Fruit fly (Drosophila melanogaster) whole organism, embryonic: ENCODE measurements around the gene CG32599.

Experiments used
- C15 ChIP-seq: fragments of 200-800 bp; sonication (Bioruptor generic); IDR thresholded peaks from 3 replicates; pipeline ENCODE4 v1.3.6; 2022; ENCODE audit warnings: missing biosample characterization, missing genetic modification characterization
- CG1024 ChIP-seq: fragments of 200-800 bp; sonication (Bioruptor generic); IDR thresholded peaks from 2 replicates; pipeline ENCODE4 v1.3.6; 2022; ENCODE audit warnings: missing biosample characterization, missing genetic modification characterization
- CG11696 ChIP-seq: fragments of 200-800 bp; sonication (Bioruptor generic); IDR thresholded peaks from 2 replicates; pipeline ENCODE4 v1.3.6; 2022; ENCODE audit warnings: missing biosample characterization, missing genetic modification characterization
- CG11723 ChIP-seq: fragments of 200-800 bp; sonication (Bioruptor generic); optimal IDR thresholded peaks from 2 replicates; lab custom pipeline; 2017; ENCODE audit warnings: missing biosample characterization, mild to moderate bottlenecking, missing genetic modification characterization
- CG15479 ChIP-seq: fragments of 200-800 bp; sonication (Bioruptor generic); optimal IDR thresholded peaks from 3 replicates; lab custom pipeline; 2019; ENCODE audit warnings: missing biosample characterization, mild to moderate bottlenecking, missing genetic modification characterization, moderate library complexity
- CG15514 ChIP-seq: fragments of 200-800 bp; sonication (Bioruptor generic); optimal IDR thresholded peaks from 3 replicates; lab custom pipeline; 2017; ENCODE audit warnings: missing biosample characterization, missing genetic modification characterization, mild to moderate bottlenecking, moderate library complexity, missing genetic modification reagents
- CG18262 ChIP-seq: fragments of 200-800 bp; optimal IDR thresholded peaks from 3 replicates; lab custom pipeline; 2019; ENCODE audit warnings: missing biosample characterization, mild to moderate bottlenecking, missing genetic modification characterization, moderate library complexity
- CG18476 ChIP-seq: fragments of 200-800 bp; sonication (Bioruptor generic); optimal IDR thresholded peaks from 2 replicates; lab custom pipeline; 2016; ENCODE audit warnings: missing biosample characterization, mild to moderate bottlenecking, missing genetic modification characterization
- CG2875 ChIP-seq: fragments of 200-800 bp; sonication (Bioruptor generic); optimal IDR thresholded peaks from 2 replicates; lab custom pipeline; 2017; ENCODE audit warnings: missing biosample characterization, mild to moderate bottlenecking, missing genetic modification characterization, missing genetic modification reagents
- CG3847 ChIP-seq: fragments of 200-800 bp; sonication (Bioruptor generic); IDR thresholded peaks from 2 replicates; pipeline ENCODE4 v1.3.6; 2022; ENCODE audit warnings: missing biosample characterization, missing genetic modification characterization
- CG4328 ChIP-seq: fragments of 200-800 bp; sonication (Bioruptor generic); optimal IDR thresholded peaks from 3 replicates; lab custom pipeline; 2017; ENCODE audit warnings: missing biosample characterization, missing genetic modification reagents, missing genetic modification characterization
- CG4617 ChIP-seq: fragments of 200-800 bp; sonication (Bioruptor generic); optimal IDR thresholded peaks from 3 replicates; lab custom pipeline; 2016; ENCODE audit warnings: missing biosample characterization, missing genetic modification characterization, borderline replicate concordance
- CG7963 ChIP-seq: fragments of 200-800 bp; sonication (Bioruptor generic); IDR thresholded peaks from 3 replicates; pipeline ENCODE4 v1.3.6; 2022; ENCODE audit warnings: missing biosample characterization, missing genetic modification characterization; ENCODE audit not compliant: partially characterized antibody
- CG7987 ChIP-seq: fragments of 200-800 bp; sonication (Bioruptor generic); optimal IDR thresholded peaks from 2 replicates; lab custom pipeline; 2018; ENCODE audit warnings: missing biosample characterization, mild to moderate bottlenecking, missing genetic modification characterization, moderate library complexity
- Chrac-16 ChIP-seq: fragments of 200-800 bp; sonication (Bioruptor generic); optimal IDR thresholded peaks from 3 replicates; lab custom pipeline; 2016; ENCODE audit warnings: missing biosample characterization, missing genetic modification characterization
- Deaf1 ChIP-seq: fragments of 200-800 bp; optimal IDR thresholded peaks from 3 replicates; lab custom pipeline; 2019; ENCODE audit warnings: missing biosample characterization, mild to moderate bottlenecking, missing genetic modification characterization, moderate library complexity
- Eip74EF ChIP-seq, 2 experiments: fragments of 200-800 bp in 1 of 2; fragments of >200 bp in 1 of 2; sonication (Bioruptor generic) in 1 of 2; optimal IDR thresholded peaks; 2 replicates each; lab custom pipeline; 2017 to 2019; ENCODE audit warnings: missing biosample characterization in 2 of 2, missing genetic modification characterization in 2 of 2, mild to moderate bottlenecking in 1 of 2, moderate library complexity in 1 of 2
- MESR4 ChIP-seq: fragments of 200-800 bp; sonication (Bioruptor generic); optimal IDR thresholded peaks from 2 replicates; lab custom pipeline; 2018; ENCODE audit warnings: missing biosample characterization, mild to moderate bottlenecking, missing genetic modification characterization, moderate library complexity
- NK7.1 ChIP-seq: fragments of 200-800 bp; sonication (Bioruptor generic); optimal IDR thresholded peaks from 3 replicates; lab custom pipeline; 2016; ENCODE audit warnings: missing biosample characterization, missing genetic modification characterization
- Opbp ChIP-seq: fragments of 200-800 bp; sonication (Bioruptor generic); IDR thresholded peaks from 3 replicates; pipeline ENCODE4 v1.3.6; 2022; ENCODE audit warnings: missing biosample characterization, missing genetic modification characterization; ENCODE audit not compliant: partially characterized antibody
- Poxn ChIP-seq: fragments of 200-800 bp; sonication (Bioruptor generic); IDR thresholded peaks from 2 replicates; pipeline ENCODE4 v1.3.6; 2022; ENCODE audit warnings: missing biosample characterization, missing genetic modification characterization
- Rfx ChIP-seq: fragments of 200-800 bp; sonication (Bioruptor generic); IDR thresholded peaks from 2 replicates; pipeline ENCODE4 v1.3.6; 2022; ENCODE audit warnings: missing biosample characterization, missing genetic modification characterization
- Side ChIP-seq: fragments of 200-800 bp; sonication (Bioruptor generic); optimal IDR thresholded peaks from 2 replicates; lab custom pipeline; 2016; ENCODE audit warnings: missing biosample characterization, missing genetic modification characterization
- Stat92E ChIP-seq, 3 experiments: fragments of >200 bp in 2 of 3; fragments of 200-800 bp in 1 of 3; sonication (Bioruptor generic) in 1 of 3; optimal IDR thresholded peaks; 2 replicates each; lab custom pipeline; 2017 to 2019; ENCODE audit warnings: missing biosample characterization in 3 of 3, missing genetic modification characterization in 3 of 3, mild to moderate bottlenecking in 1 of 3, moderate library complexity in 1 of 3
- Taf1 ChIP-seq: fragments of 200-800 bp; sonication (Bioruptor generic); IDR thresholded peaks from 2 replicates; pipeline ENCODE4 v1.3.6; 2022; ENCODE audit warnings: missing biosample characterization, missing genetic modification characterization
- Tbp ChIP-seq: fragments of >200 bp; optimal IDR thresholded peaks from 2 replicates; lab custom pipeline; 2018; ENCODE audit warnings: missing biosample characterization, missing genetic modification characterization
- YL-1 ChIP-seq: fragments of 200-800 bp; sonication (Bioruptor generic); optimal IDR thresholded peaks from 3 replicates; lab custom pipeline; 2017; ENCODE audit warnings: missing biosample characterization, mild to moderate bottlenecking, missing genetic modification characterization
- az2 ChIP-seq: fragments of 200-800 bp; sonication (Bioruptor generic); optimal IDR thresholded peaks from 3 replicates; lab custom pipeline; 2016; ENCODE audit warnings: missing biosample characterization, missing genetic modification characterization
- bcd ChIP-seq: fragments of 200-800 bp; sonication (Bioruptor generic); optimal IDR thresholded peaks from 2 replicates; lab custom pipeline; 2017; ENCODE audit warnings: missing biosample characterization, mild to moderate bottlenecking, missing genetic modification characterization
- cg ChIP-seq: fragments of 200-800 bp; sonication (Bioruptor generic); optimal IDR thresholded peaks from 3 replicates; lab custom pipeline; 2019; ENCODE audit warnings: missing biosample characterization, mild to moderate bottlenecking, missing genetic modification characterization, moderate library complexity
- cwo ChIP-seq: fragments of 200-800 bp; sonication (Bioruptor generic); optimal IDR thresholded peaks from 3 replicates; lab custom pipeline; 2017; ENCODE audit warnings: missing biosample characterization, missing genetic modification characterization, mild to moderate bottlenecking, moderate library complexity, missing genetic modification reagents
- gcm ChIP-seq: fragments of 200-800 bp; sonication (Bioruptor generic); optimal IDR thresholded peaks from 2 replicates; lab custom pipeline; 2019; ENCODE audit warnings: missing biosample characterization, mild to moderate bottlenecking, missing genetic modification characterization, moderate library complexity
- gt ChIP-seq: fragments of 200-800 bp; sonication (Bioruptor generic); IDR thresholded peaks from 2 replicates; pipeline ENCODE4 v1.3.6; 2022; ENCODE audit warnings: missing biosample characterization, missing genetic modification characterization
- nmo ChIP-seq: fragments of 200-800 bp; sonication (Bioruptor generic); optimal IDR thresholded peaks from 2 replicates; lab custom pipeline; 2018; ENCODE audit warnings: missing biosample characterization, mild to moderate bottlenecking, missing genetic modification characterization, moderate library complexity
- pros ChIP-seq: fragments of 200-800 bp; sonication (Bioruptor generic); optimal IDR thresholded peaks from 3 replicates; lab custom pipeline; 2019; ENCODE audit warnings: missing biosample characterization, mild to moderate bottlenecking, missing genetic modification characterization, moderate library complexity
- so ChIP-seq: fragments of 200-800 bp; sonication (Bioruptor generic); IDR thresholded peaks from 3 replicates; pipeline ENCODE4 v1.3.6; 2022; ENCODE audit warnings: missing biosample characterization, missing genetic modification characterization
- toy ChIP-seq: fragments of 200-800 bp; sonication (Bioruptor generic); IDR thresholded peaks from 2 replicates; pipeline ENCODE4 v1.3.6; 2022; ENCODE audit warnings: missing biosample characterization, missing genetic modification characterization
- trem ChIP-seq: fragments of 200-800 bp; optimal IDR thresholded peaks from 3 replicates; lab custom pipeline; 2019; ENCODE audit warnings: missing biosample characterization, mild to moderate bottlenecking, missing genetic modification characterization, moderate library complexity
- vfl ChIP-seq: fragments of 200-800 bp; sonication (Bioruptor generic); optimal IDR thresholded peaks from 2 replicates; lab custom pipeline; 2016; ENCODE audit warnings: missing biosample characterization, missing genetic modification characterization
- wor ChIP-seq: fragments of 200-800 bp; sonication (Bioruptor generic); IDR thresholded peaks from 2 replicates; pipeline ENCODE4 v1.3.6; 2022; ENCODE audit warnings: missing biosample characterization, missing genetic modification characterization

The CG32599 gene

DNA sequence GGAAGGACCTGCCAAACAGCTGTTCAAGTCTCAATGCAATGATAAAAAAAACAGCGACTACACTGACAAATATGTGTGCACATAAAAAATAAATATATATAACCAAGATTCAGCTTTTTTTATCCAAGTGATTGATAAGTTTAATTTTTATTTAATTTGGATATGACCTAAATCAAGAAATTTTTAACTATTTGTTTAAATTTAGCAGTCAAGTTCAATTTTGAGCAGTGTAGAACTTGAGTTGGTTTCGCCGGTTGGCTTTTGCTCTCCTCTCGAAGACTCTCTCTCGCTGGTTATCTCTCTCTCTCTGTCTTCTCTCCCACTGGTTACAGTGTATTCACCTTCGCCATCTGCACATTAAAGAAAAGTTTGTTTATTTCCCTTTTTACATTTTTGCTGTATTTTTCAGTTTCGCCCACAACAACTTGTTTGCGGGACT is 25.4 kb upstream of the CG32599 start (continued):
- TF ChIP-seq Eip74EF (GFP tag; optimal IDR thresholded peaks at IDR 0.05; lab: Kevin White, UChicago) (peak in 1 of 2 experiments; percentile 92), CG1024 (GFP tag; lab: Robert Waterston, UW) (peak; percentile 72), CG7987 (GFP tag; lab: Kevin White, UChicago) (peak; percentile 27), bcd (peak; percentile 87), CG18262 (tag; lab: Kevin White, UChicago) (peak; percentile 90), Rfx (peak; percentile 92), Taf1 (GFP tag; lab: Robert Waterston, UW) (peak; percentile 74), Opbp (GFP tag; lab: Robert Waterston, UW) (no peak), nmo (GFP tag; lab: Kevin White, UChicago) (peak; percentile 90), CG2875 (peak; percentile 75), CG15514 (peak; percentile 75), CG18476 (GFP tag; lab: Kevin White, UChicago) (peak; percentile 79), trem (tag; lab: Kevin White, UChicago) (peak; percentile 82), Stat92E (GFP tag; optimal IDR thresholded peaks at IDR 0.05; lab: Kevin White, UChicago) (peak in 1 of 3 experiments; percentile 8), Side (GFP tag; lab: Kevin White, UChicago) (peak; percentile 68), C15 (GFP tag; lab: Robert Waterston, UW) (peak; percentile 81; the same call in 2 of the 3 replicates), CG3847 (peak; percentile 85), YL-1 (peak; percentile 23), Poxn (GFP tag; lab: Robert Waterston, UW) (peak; percentile 58; the same call in 1 of the 2 replicates), cwo (GFP tag; lab: Kevin White, UChicago) (peak; percentile 86), Tbp (GFP tag; lab: Kevin White, UChicago) (no peak), MESR4 (GFP tag; lab: Kevin White, UChicago) (no peak), gt (GFP tag; lab: Robert Waterston, UW) (no peak; the same call in 1 of the 2 replicates), CG4328 (GFP tag; lab: Kevin White, UChicago) (peak; percentile 59), wor (GFP tag; lab: Robert Waterston, UW) (peak; percentile 74), CG4617 (GFP tag; lab: Kevin White, UChicago) (peak; percentile 66), so (peak; percentile 90), NK7.1 (GFP tag; lab: Kevin White, UChicago) (peak; percentile 15), CG7963 (GFP tag; lab: Robert Waterston, UW) (no peak), Deaf1 (tag; lab: Kevin White, UChicago) (peak; percentile 67)

DNA sequence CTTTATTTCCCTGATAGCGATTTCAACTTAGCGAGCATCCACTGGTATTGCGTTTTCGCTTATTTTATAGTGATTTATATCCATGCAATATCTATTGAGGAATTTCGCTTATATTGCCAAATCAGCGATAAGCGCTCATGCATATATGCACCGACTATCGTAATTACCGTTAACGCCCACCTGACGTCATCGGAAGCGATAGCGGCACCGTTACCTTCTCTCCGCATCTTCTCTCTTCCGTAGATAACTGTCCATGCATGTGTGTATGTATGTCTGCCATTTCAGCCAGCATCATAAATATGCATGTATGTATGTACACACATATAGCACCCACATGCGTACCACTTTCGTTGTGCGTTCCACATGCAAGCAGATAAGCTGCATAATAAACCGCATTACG is 22.3 kb upstream of the CG32599 start:
- TF ChIP-seq Chrac-16 (GFP tag; lab: Kevin White, UChicago) (no peak), vfl (GFP tag; lab: Kevin White, UChicago) (no peak), toy (GFP tag; lab: Robert Waterston, UW) (no peak), CG15479 (GFP tag; lab: Kevin White, UChicago) (peak; percentile 88), CG11723 (GFP tag; lab: Kevin White, UChicago) (no peak), pros (GFP tag; lab: Kevin White, UChicago) (peak; percentile 39), cg (GFP tag; lab: Kevin White, UChicago) (peak; percentile 12), CG11696 (GFP tag; lab: Robert Waterston, UW) (no peak), gcm (peak; percentile 25), az2 (no peak)
- TF ChIP-seq, all 482 proteins: peak for 4
